Worm (Caenorhabditis elegans) whole organism, L4 larva: ENCODE results near the gene F45H10.2.

Experiments
- F26F4.8 ChIP-seq: fragments of 200-800 bp; sonication (Bioruptor generic); conservative IDR thresholded peaks from 2 replicates; pipeline ENCODE4 v1.3.6; 2022; ENCODE audit warnings: missing genetic modification characterization, missing compliant biosample characterization
- F37D6.2 ChIP-seq: sonication (generic microtip); optimal IDR thresholded peaks from 2 replicates; lab custom pipeline; 2016; ENCODE audit warnings: mild to moderate bottlenecking, missing genetic modification characterization, missing compliant biosample characterization
- R02D3.7 ChIP-seq: fragments of 150-350 bp; sonication (generic microtip); optimal IDR thresholded peaks from 3 replicates; lab custom pipeline; 2014; ENCODE audit warnings: missing biosample characterization, missing genetic modification characterization
- T26A8.4 ChIP-seq: fragments of 200-800 bp; sonication (Bioruptor generic); IDR thresholded peaks from 2 replicates; pipeline ENCODE4 v1.3.6; 2022; ENCODE audit warnings: missing genetic modification characterization, missing compliant biosample characterization
- ZK546.5 ChIP-seq, 2 experiments: sonication (generic microtip); optimal IDR thresholded peaks; 2 replicates each; lab custom pipeline; 2017; ENCODE audit warnings: missing biosample characterization in 2 of 2, missing genetic modification characterization in 2 of 2
- aha-1 ChIP-seq: fragments of 150-350 bp; peaks from one replicate; lab custom pipeline; 2014; ENCODE audit warnings: missing biosample characterization, missing genetic modification characterization
- ceh-32 ChIP-seq: sonication (generic microtip); optimal IDR thresholded peaks from 2 replicates; lab custom pipeline; 2016; ENCODE audit warnings: mild to moderate bottlenecking, missing genetic modification characterization, missing compliant biosample characterization; ENCODE audit not compliant: poor library complexity
- ceh-44 ChIP-seq: fragments of 200-800 bp; sonication (Bioruptor generic); IDR thresholded peaks from 2 replicates; pipeline ENCODE4 v1.3.6; 2022; ENCODE audit warnings: missing genetic modification reagents, missing genetic modification characterization, missing compliant biosample characterization
- daf-8 ChIP-seq: fragments of 200-800 bp; sonication (Bioruptor generic); IDR thresholded peaks from 2 replicates; pipeline ENCODE4 v1.3.6; 2022; ENCODE audit warnings: missing genetic modification characterization, missing compliant biosample characterization
- dmd-9 ChIP-seq: fragments of 200-800 bp; sonication (Bioruptor generic); IDR thresholded peaks from 2 replicates; pipeline ENCODE4 v1.3.6; 2022; ENCODE audit warnings: missing genetic modification reagents, missing genetic modification characterization, missing compliant biosample characterization
- dpl-1 ChIP-seq: fragments of 150-350 bp; optimal IDR thresholded peaks from 2 replicates; lab custom pipeline; 2014; ENCODE audit warnings: missing biosample characterization, missing genetic modification reagents, missing genetic modification characterization
- egl-43 ChIP-seq: fragments of 200-800 bp; sonication (Bioruptor generic); IDR thresholded peaks from 2 replicates; pipeline ENCODE4 v1.3.6; 2022; ENCODE audit warnings: missing genetic modification reagents, missing genetic modification characterization, missing compliant biosample characterization
- fkh-10 ChIP-seq: fragments of 150-350 bp; optimal IDR thresholded peaks from 2 replicates; lab custom pipeline; 2014; ENCODE audit warnings: missing biosample characterization, missing genetic modification reagents, missing genetic modification characterization
- lin-15B ChIP-seq: fragments of 150-350 bp; sonication (generic microtip); optimal IDR thresholded peaks from 3 replicates; lab custom pipeline; 2014; ENCODE audit warnings: missing biosample characterization, missing genetic modification characterization
- lin-38 ChIP-seq: fragments of 200-800 bp; sonication (Bioruptor generic); IDR thresholded peaks from 2 replicates; pipeline ENCODE4 v1.3.6; 2022; ENCODE audit warnings: missing genetic modification reagents, missing genetic modification characterization, missing compliant biosample characterization
- lin-39 ChIP-seq: fragments of 150-350 bp; optimal IDR thresholded peaks from 2 replicates; lab custom pipeline; 2014; ENCODE audit warnings: missing biosample characterization, missing genetic modification reagents, missing genetic modification characterization
- lsy-2 ChIP-seq, 2 experiments: fragments of 150-350 bp in 1 of 2; sonication (generic microtip) in 1 of 2; optimal IDR thresholded peaks; 2 replicates each; lab custom pipeline; 2014 to 2017; ENCODE audit warnings: missing biosample characterization in 2 of 2, missing genetic modification characterization in 2 of 2
- mdl-1 ChIP-seq, 2 experiments: fragments of 150-350 bp in 1 of 2; sonication (generic microtip) in 1 of 2; optimal IDR thresholded peaks; 2 replicates each; lab custom pipeline; 2014 to 2017; ENCODE audit warnings: missing biosample characterization in 2 of 2, missing genetic modification characterization in 2 of 2
- mdt-29 ChIP-seq: fragments of 200-800 bp; sonication (Bioruptor generic); IDR thresholded peaks from 2 replicates; pipeline ENCODE4 v1.3.6; 2022; ENCODE audit warnings: missing genetic modification reagents, missing genetic modification characterization, missing compliant biosample characterization
- mep-1 ChIP-seq: fragments of 150-350 bp; sonication (generic microtip); optimal IDR thresholded peaks from 3 replicates; lab custom pipeline; 2014; ENCODE audit warnings: missing biosample characterization, missing genetic modification characterization
- mxl-2 ChIP-seq: fragments of 200-800 bp; sonication (Bioruptor generic); conservative IDR thresholded peaks from 2 replicates; pipeline ENCODE4 v1.3.6; 2022; ENCODE audit warnings: missing genetic modification reagents, missing genetic modification characterization, missing compliant biosample characterization
- mxl-3 ChIP-seq: fragments of 200-800 bp; sonication (Bioruptor generic); optimal IDR thresholded peaks from 2 replicates; lab custom pipeline; 2018; ENCODE audit warnings: mild to moderate bottlenecking, missing genetic modification characterization, missing compliant biosample characterization
- nhr-111 ChIP-seq: fragments of 200-800 bp; sonication (Bioruptor generic); optimal IDR thresholded peaks from 2 replicates; lab custom pipeline; 2018; ENCODE audit warnings: mild to moderate bottlenecking, missing genetic modification characterization, missing compliant biosample characterization
- nhr-25 ChIP-seq: sonication (generic microtip); optimal IDR thresholded peaks from 2 replicates; lab custom pipeline; 2017; ENCODE audit warnings: missing genetic modification characterization, mild to moderate bottlenecking, missing compliant biosample characterization, antibody characterized with exemption, moderate library complexity, borderline replicate concordance; ENCODE audit not compliant: insufficient read depth
- nhr-28 ChIP-seq: fragments of 150-350 bp; optimal IDR thresholded peaks from 2 replicates; lab custom pipeline; 2014; ENCODE audit warnings: missing biosample characterization, missing genetic modification characterization
- nhr-42 ChIP-seq: fragments of 200-800 bp; sonication (Bioruptor generic); IDR thresholded peaks from 2 replicates; pipeline ENCODE4 v1.3.6; 2022; ENCODE audit warnings: missing genetic modification characterization, missing compliant biosample characterization
- nhr-48 ChIP-seq: sonication (generic microtip); optimal IDR thresholded peaks from 2 replicates; lab custom pipeline; 2016; ENCODE audit warnings: mild to moderate bottlenecking, missing genetic modification characterization, missing compliant biosample characterization
- nhr-6 ChIP-seq: fragments of 150-350 bp; optimal IDR thresholded peaks from 2 replicates; lab custom pipeline; 2014; ENCODE audit warnings: missing biosample characterization, missing genetic modification characterization
- nhr-77 ChIP-seq: fragments of 150-350 bp; optimal IDR thresholded peaks from 2 replicates; lab custom pipeline; 2014; ENCODE audit warnings: missing biosample characterization, missing genetic modification characterization
- set-16 ChIP-seq: fragments of 200-800 bp; sonication (Bioruptor generic); IDR thresholded peaks from 2 replicates; pipeline ENCODE4 v1.3.6; 2022; ENCODE audit warnings: missing genetic modification reagents, missing genetic modification characterization, missing compliant biosample characterization
- snpc-4 ChIP-seq: fragments of 150-350 bp; optimal IDR thresholded peaks from 2 replicates; lab custom pipeline; 2014; ENCODE audit warnings: missing biosample characterization, missing genetic modification characterization
- spr-3 ChIP-seq: fragments of 200-800 bp; sonication (Bioruptor generic); optimal IDR thresholded peaks from 2 replicates; lab custom pipeline; 2018; ENCODE audit warnings: mild to moderate bottlenecking, missing genetic modification characterization, missing compliant biosample characterization
- tag-97 ChIP-seq: fragments of 200-800 bp; sonication (Bioruptor generic); IDR thresholded peaks from 2 replicates; pipeline ENCODE4 v1.3.6; 2022; ENCODE audit warnings: missing genetic modification characterization, missing compliant biosample characterization
- unc-62 ChIP-seq, 3 experiments: fragments of 150-350 bp in 1 of 3; sonication (generic microtip); optimal IDR thresholded peaks in 2 of 3; peaks in 1 of 3; 1 replicate in 1 of 3; 2 replicates in 2 of 3; lab custom pipeline; 2014 to 2017; ENCODE audit warnings: missing biosample characterization in 3 of 3, missing genetic modification characterization in 3 of 3, missing genetic modification reagents in 3 of 3, missing genotype in 1 of 3
- zfp-3 ChIP-seq: fragments of 200-800 bp; sonication (Bioruptor generic); conservative IDR thresholded peaks from 2 replicates; pipeline ENCODE4 v1.3.6; 2022; ENCODE audit warnings: missing genetic modification reagents, missing genetic modification characterization, missing compliant biosample characterization

Gene F45H10.2

ce11 chrII:13489896-13490295 is 3.0 kb downstream of the F45H10.2 start:
- TF ChIP-seq F26F4.8 (GFP tag; lab: Robert Waterston, UW): no peak
- peak; percentile 23; the same call in 1 of the 2 replicates for TF ChIP-seq egl-43
- no peak for TF ChIP-seq dpl-1 (GFP tag; lab: Kevin White, UChicago)
- TF ChIP-seq fkh-10: no peak
- 0 out of 2 replicates have a peak, but pooled peaks have one; percentile 26 for TF ChIP-seq daf-8 (GFP tag; lab: Robert Waterston, UW)
- TF ChIP-seq set-16: peak; percentile 87

- peak; percentile 69; the same call in 1 of the 2 replicates for TF ChIP-seq set-16
- no peak for TF ChIP-seq nhr-6 (tag; lab: Kevin White, UChicago)
These were observed 5.3 kb downstream of the F45H10.2 start for ce11 chrII:13487563-13487962.

ce11 chrII:13485119-13485518 is 7.7 kb downstream of the F45H10.2 start:
- TF ChIP-seq nhr-42: 0 out of 2 replicates have a peak, but pooled peaks have one; percentile 5
- TF ChIP-seq ZK546.5 (tag; optimal IDR thresholded peaks at IDR 0.05; lab: Kevin White, UChicago): no peak
- TF ChIP-seq fkh-10: no peak
- TF ChIP-seq mep-1 (tag; lab: Kevin White, UChicago): no peak
- no peak for TF ChIP-seq snpc-4 (tag; lab: Kevin White, UChicago)
- TF ChIP-seq nhr-25: no peak
- no peak for TF ChIP-seq tag-97 (GFP tag; lab: Robert Waterston, UW)
- TF ChIP-seq mxl-3 (GFP tag; lab: Kevin White, UChicago): no peak
- no peak for TF ChIP-seq zfp-3 (GFP tag; lab: Robert Waterston, UW)
- no peak for TF ChIP-seq lsy-2 (tag; optimal IDR thresholded peaks at IDR 0.05; lab: Kevin White, UChicago)
- 0 out of 2 replicates have a peak, but pooled peaks have one; percentile 7 for TF ChIP-seq F26F4.8 (GFP tag; lab: Robert Waterston, UW)
- TF ChIP-seq lin-39 (tag; lab: Kevin White, UChicago): no peak
- no peak for TF ChIP-seq mdt-29 (GFP tag; lab: Robert Waterston, UW)
- 0 out of 2 replicates have a peak, but pooled peaks have one; percentile 10 for TF ChIP-seq T26A8.4 (GFP tag; lab: Robert Waterston, UW)
- no peak for TF ChIP-seq ceh-44 (GFP tag; lab: Robert Waterston, UW)
- no peak for TF ChIP-seq lin-15B
- no peak for TF ChIP-seq nhr-77 (tag; lab: Kevin White, UChicago)
- TF ChIP-seq spr-3: no peak
- peak; percentile 77 for TF ChIP-seq set-16
- no peak for TF ChIP-seq unc-62 (GFP tag; optimal IDR thresholded peaks at IDR 0.05 in 1 of 2; lab: Kevin White, UChicago)
- TF ChIP-seq unc-62 (tag; optimal IDR thresholded peaks at IDR 0.05; lab: Kevin White, UChicago): no peak
- 0 out of 2 replicates have a peak, but pooled peaks have one; percentile 17 for TF ChIP-seq lin-38 (GFP tag; lab: Robert Waterston, UW)
- no peak for TF ChIP-seq nhr-6 (tag; lab: Kevin White, UChicago)
- no peak for TF ChIP-seq mxl-2 (GFP tag; lab: Robert Waterston, UW)
- no peak for TF ChIP-seq aha-1 (tag; lab: Kevin White, UChicago)

- TF ChIP-seq unc-62 (GFP tag; optimal IDR thresholded peaks at IDR 0.05 in 1 of 2; lab: Kevin White, UChicago) (peak in 1 of 2 experiments; percentile 47), unc-62 (tag; optimal IDR thresholded peaks at IDR 0.05; lab: Kevin White, UChicago) (no peak), mdl-1 (tag; optimal IDR thresholded peaks at IDR 0.05; lab: Kevin White, UChicago) (no peak), set-16 (peak; percentile 65), mep-1 (tag; lab: Kevin White, UChicago) (no peak)
These were observed 8.7 kb downstream of the F45H10.2 start for ce11 chrII:13484108-13484507.

ce11 chrII:13481781-13482455 is 10.9 kb downstream of the F45H10.2 start, which contains the start of gene E01G4.6:
Gene E01G4.6, plus strand, starts transcription at chrII:13482405.
- TF ChIP-seq lin-39 (tag; lab: Kevin White, UChicago): no peak
- peak; percentile 26 for TF ChIP-seq nhr-48 (tag; lab: Kevin White, UChicago)
- TF ChIP-seq aha-1 (tag; lab: Kevin White, UChicago): peak; percentile 58
- no peak for TF ChIP-seq dmd-9 (GFP tag; lab: Robert Waterston, UW)
- no peak for TF ChIP-seq R02D3.7 (tag; lab: Kevin White, UChicago)
- no peak for TF ChIP-seq lsy-2 (tag; optimal IDR thresholded peaks at IDR 0.05; lab: Kevin White, UChicago)
- no peak for TF ChIP-seq F37D6.2
- no peak for TF ChIP-seq nhr-28
- no peak for TF ChIP-seq nhr-111
- TF ChIP-seq ceh-32 (tag; lab: Kevin White, UChicago): no peak
- no peak for TF ChIP-seq ceh-44 (GFP tag; lab: Robert Waterston, UW)
